Worm (Caenorhabditis elegans): ENCODE data around the gene tag-180.

Gene tag-180

ce11 chrII:11279971-11280370 lies 49.3 kb downstream of the tag-180 start:
- TF ChIP-seq elt-2 (tag; optimal IDR thresholded peaks at IDR 0.05) (peak; percentile 8), nfya-1 (tag; optimal IDR thresholded peaks at IDR 0.05; ENCODE audit: insufficient read depth) (peak; percentile 95), egl-5 (tag; optimal IDR thresholded peaks at IDR 0.05) (no peak), zag-1 (tag; optimal IDR thresholded peaks at IDR 0.05) (no peak), pha-4 (tag; optimal IDR thresholded peaks at IDR 0.05) (no peak), fos-1 (tag; optimal IDR thresholded peaks at IDR 0.05) (no peak), ztf-4 (tag; optimal IDR thresholded peaks at IDR 0.05) (no peak), nhr-12 (tag; optimal IDR thresholded peaks at IDR 0.05) (no peak), ceh-82 (tag; optimal IDR thresholded peaks at IDR 0.05) (no peak), elt-1 (tag; optimal IDR thresholded peaks at IDR 0.05) (no peak), fkh-2 (tag; optimal IDR thresholded peaks at IDR 0.05) (no peak), pqm-1 (tag; optimal IDR thresholded peaks at IDR 0.05) (no peak), nhr-23 (tag; optimal IDR thresholded peaks at IDR 0.05) (no peak), elt-3 (tag; optimal IDR thresholded peaks at IDR 0.05) (no peak)

- TF ChIP-seq ztf-11 (tag; optimal IDR thresholded peaks at IDR 0.05) (no peak), R02D3.7 (tag; optimal IDR thresholded peaks at IDR 0.05) (no peak), nhr-25 (tag; optimal IDR thresholded peaks at IDR 0.05) (peak; percentile 24), elt-1 (tag; optimal IDR thresholded peaks at IDR 0.05) (peak; percentile 12)
Observed at ce11 chrII:11276879-11277278, 52.4 kb downstream of the tag-180 start.

ce11 chrII:11275484-11275883 lies 53.7 kb downstream of the tag-180 start:
- TF ChIP-seq fkh-10 (GFP tag; optimal IDR thresholded peaks at IDR 0.05) (no peak), nfya-1 (tag; optimal IDR thresholded peaks at IDR 0.05; ENCODE audit: insufficient read depth) (peak; percentile 25), lin-39 (tag; optimal IDR thresholded peaks at IDR 0.05) (peak; percentile 28)

ce11 chrII:11274876-11275275 lies 54.4 kb downstream of the tag-180 start:
- TF ChIP-seq nfya-1 (tag; optimal IDR thresholded peaks at IDR 0.05; ENCODE audit: insufficient read depth) (no peak), ZK546.5 (tag; optimal IDR thresholded peaks at IDR 0.05) (no peak), fkh-10 (GFP tag; optimal IDR thresholded peaks at IDR 0.05) (no peak), egl-27 (tag; optimal IDR thresholded peaks at IDR 0.05) (no peak), elt-2 (tag; optimal IDR thresholded peaks at IDR 0.05) (no peak), nhr-67 (tag; optimal IDR thresholded peaks at IDR 0.05) (no peak), nhr-76 (tag; optimal IDR thresholded peaks at IDR 0.05) (no peak), nhr-28 (tag; optimal IDR thresholded peaks at IDR 0.05) (no peak), pha-4 (tag; optimal IDR thresholded peaks at IDR 0.05) (no peak), fkh-2 (tag; optimal IDR thresholded peaks at IDR 0.05) (no peak), snpc-4 (tag; optimal IDR thresholded peaks at IDR 0.05) (no peak), unc-62 (GFP tag; optimal IDR thresholded peaks at IDR 0.05) (no peak), skn-1 (tag; optimal IDR thresholded peaks at IDR 0.05) (no peak), lin-39 (tag; optimal IDR thresholded peaks at IDR 0.05) (no peak), nhr-12 (tag; optimal IDR thresholded peaks at IDR 0.05) (no peak)

Measured in whole organism, L3 larva.